Fruit fly (Drosophila melanogaster) whole organism, larva: ENCODE measurements around the gene Klp3A.

ENCODE experiments used
- noc ChIP-seq: fragments of 200-800 bp; sonication (Bioruptor generic); optimal IDR thresholded peaks from 3 replicates; lab custom pipeline; 2019; ENCODE audit warnings: missing biosample characterization, mild to moderate bottlenecking, missing genetic modification characterization, moderate library complexity

Klp3A gene

dm6 chrX:2588415-2589411 is 15.1 kb downstream of the Klp3A start, which contains the start of gene egh:
TSS of gene egh (plus strand) at chrX:2588503.
- TF ChIP-seq noc (tag; lab: Kevin White, UChicago): peak; percentile 31

DNA sequence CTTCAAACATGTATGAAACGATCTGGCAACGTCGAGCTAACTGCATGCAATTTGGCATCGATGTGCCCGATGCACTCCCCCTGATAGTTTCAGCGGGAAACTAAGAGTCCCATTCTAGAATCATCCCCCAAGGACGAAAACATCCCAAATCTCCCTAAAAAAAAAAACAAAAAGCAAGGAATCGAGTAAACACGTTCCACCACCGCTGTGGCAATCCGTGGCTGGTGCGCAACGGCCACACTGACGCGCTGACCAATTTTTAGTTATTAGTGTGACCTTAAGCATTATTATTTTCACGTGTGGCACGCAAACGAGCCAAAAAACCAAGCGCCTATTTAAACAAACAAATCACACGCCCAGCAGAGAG is 18.2 kb downstream of the Klp3A start, which contains the start of gene wds:
Gene wds, plus strand, starts transcription at position 265 of the 367 bp plus-strand sequence.
- TF ChIP-seq noc (tag; lab: Kevin White, UChicago): no peak

- TF ChIP-seq noc (tag; lab: Kevin White, UChicago): no peak
These were observed 18.7 kb downstream of the Klp3A start, which contains the start of gene CG13760 for dm6 chrX:2585055-2585715. TSS of gene CG13760 (minus strand) at chrX:2585699.

DNA sequence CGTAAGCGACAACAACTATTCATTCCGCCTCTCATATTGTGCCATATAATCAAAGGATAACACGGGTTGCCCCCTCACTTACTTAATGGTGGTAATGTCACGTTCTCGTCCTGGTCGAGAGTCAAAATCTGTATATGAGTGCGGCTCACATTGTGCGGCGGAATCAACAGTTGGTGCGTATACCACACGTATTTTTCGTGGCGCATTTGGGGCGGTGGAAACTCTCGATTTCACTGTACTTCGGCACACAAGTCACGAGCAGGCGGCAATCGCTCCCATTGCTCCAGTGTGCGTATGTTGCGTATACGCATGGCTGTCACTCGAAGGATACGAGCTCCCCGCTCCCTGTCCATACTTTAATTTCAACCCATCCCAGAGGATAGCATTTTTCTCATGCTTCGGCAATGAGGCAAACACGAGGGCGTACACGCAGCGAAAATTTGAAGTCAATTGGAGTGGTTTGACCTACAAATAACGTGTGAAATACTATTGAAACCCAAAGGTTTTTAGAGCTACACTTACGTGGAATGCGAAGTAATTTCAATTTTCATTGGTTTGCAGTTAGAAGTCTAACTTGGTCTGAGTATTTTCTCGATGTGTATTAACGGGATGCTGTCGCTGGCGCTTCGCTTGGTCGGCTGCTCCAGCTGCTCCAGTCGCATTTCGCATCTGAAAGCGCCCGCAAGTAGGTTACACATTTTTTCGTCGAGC is 21.9 kb downstream of the Klp3A start:
- TF ChIP-seq noc (tag; lab: Kevin White, UChicago): peak; percentile 0

dm6 chrX:2580319-2581008 is 23.4 kb downstream of the Klp3A start, which contains the start of the genes Vha36-3 and AANATL7:
TSS of gene Vha36-3 (minus strand) at chrX:2580560.
TSS of gene AANATL7 (plus strand) at chrX:2580958.
- no peak for TF ChIP-seq noc (tag; lab: Kevin White, UChicago)

DNA sequence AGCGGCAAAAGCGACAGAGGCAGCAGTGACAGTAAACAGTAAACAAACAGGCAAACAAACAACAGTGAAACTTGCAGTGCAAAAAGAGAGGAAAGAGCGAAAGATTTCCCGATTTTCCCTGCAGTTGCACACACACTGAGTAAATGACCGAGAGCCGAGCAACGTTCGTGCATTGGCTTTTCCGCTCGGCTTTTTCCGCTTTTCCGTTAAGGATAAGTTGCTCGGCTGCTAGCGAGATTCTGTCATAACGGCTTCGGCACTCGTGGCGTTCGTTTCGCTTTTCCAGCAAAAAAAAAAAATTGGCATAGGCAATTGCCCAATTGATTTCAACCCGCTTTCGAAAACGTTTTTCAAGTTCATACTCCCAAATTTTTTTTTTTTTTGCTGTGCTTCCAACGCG is 50.0 kb downstream of the Klp3A start:
- no peak for TF ChIP-seq noc (tag; lab: Kevin White, UChicago)

DNA sequence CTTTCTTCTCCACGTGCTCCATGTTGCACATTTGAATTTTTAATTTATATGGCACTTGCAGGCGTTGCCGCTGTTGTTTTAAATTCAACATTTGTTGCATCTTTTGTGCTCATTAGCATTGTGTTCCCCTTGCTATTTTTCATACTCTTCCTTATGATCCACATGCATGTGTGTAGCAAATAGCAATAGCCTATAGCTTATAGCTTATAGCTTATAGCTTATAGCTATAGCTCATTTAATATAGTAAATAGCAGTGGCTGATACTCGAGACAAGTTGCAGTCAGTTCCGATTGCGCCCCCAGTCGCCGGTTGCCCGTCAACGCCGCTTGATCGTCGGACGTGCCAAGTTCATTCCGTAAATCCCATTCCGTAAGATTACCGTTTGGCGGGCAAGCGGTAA is 51.9 kb downstream of the Klp3A start, which contains the start of gene Pdfr:
Gene Pdfr, plus strand, starts transcription at position 301 of the 400 bp plus-strand sequence.
- no peak for TF ChIP-seq noc (tag; lab: Kevin White, UChicago)
